Fruit fly (Drosophila melanogaster) whole organism, embryonic: ENCODE data around the gene CG14339.

ENCODE experiments used
- Adf1 ChIP-seq: fragments of 200-800 bp; sonication (Bioruptor generic); IDR thresholded peaks from 2 replicates; pipeline ENCODE4 v1.3.6; 2022; ENCODE audit warnings: missing biosample characterization, missing genetic modification characterization
- C15 ChIP-seq: fragments of 200-800 bp; sonication (Bioruptor generic); IDR thresholded peaks from 3 replicates; pipeline ENCODE4 v1.3.6; 2022; ENCODE audit warnings: missing biosample characterization, missing genetic modification characterization
- CG10274 ChIP-seq: fragments of 200-800 bp; sonication (Bioruptor generic); optimal IDR thresholded peaks from 3 replicates; lab custom pipeline; 2017; ENCODE audit warnings: missing biosample characterization, mild to moderate bottlenecking, missing genetic modification characterization
- CG10543 ChIP-seq: fragments of 200-800 bp; sonication (Bioruptor generic); optimal IDR thresholded peaks from 3 replicates; lab custom pipeline; 2017; ENCODE audit warnings: missing biosample characterization, mild to moderate bottlenecking, missing genetic modification characterization, moderate library complexity
- CG10565 ChIP-seq: fragments of 200-800 bp; sonication (Bioruptor generic); optimal IDR thresholded peaks from 3 replicates; lab custom pipeline; 2016; ENCODE audit warnings: missing biosample characterization, mild to moderate bottlenecking, missing genetic modification characterization
- CG12219 ChIP-seq: fragments of 200-800 bp; sonication (Bioruptor generic); optimal IDR thresholded peaks from 3 replicates; lab custom pipeline; 2018; ENCODE audit warnings: missing biosample characterization, mild to moderate bottlenecking, missing genetic modification characterization
- CG12236 ChIP-seq: fragments of 200-800 bp; sonication (Bioruptor generic); optimal IDR thresholded peaks from 2 replicates; lab custom pipeline; 2016; ENCODE audit warnings: missing biosample characterization, missing genetic modification characterization
- CG13894 ChIP-seq: fragments of 200-800 bp; sonication (Bioruptor generic); optimal IDR thresholded peaks from 3 replicates; lab custom pipeline; 2018; ENCODE audit warnings: missing biosample characterization, mild to moderate bottlenecking, missing genetic modification characterization, moderate library complexity
- CG15073 ChIP-seq: fragments of 200-800 bp; sonication (Bioruptor generic); optimal IDR thresholded peaks from 2 replicates; lab custom pipeline; 2016; ENCODE audit warnings: missing biosample characterization, missing genetic modification characterization
- CG15696 ChIP-seq: fragments of 200-800 bp; sonication (Bioruptor generic); optimal IDR thresholded peaks from 2 replicates; lab custom pipeline; 2019; ENCODE audit warnings: missing biosample characterization, mild to moderate bottlenecking, missing genetic modification characterization, moderate library complexity
- CG31365 ChIP-seq: fragments of 200-800 bp; sonication (Bioruptor generic); optimal IDR thresholded peaks from 2 replicates; lab custom pipeline; 2018; ENCODE audit warnings: missing biosample characterization, mild to moderate bottlenecking, missing genetic modification characterization
- CG4328 ChIP-seq: fragments of 200-800 bp; sonication (Bioruptor generic); optimal IDR thresholded peaks from 3 replicates; lab custom pipeline; 2017; ENCODE audit warnings: missing biosample characterization, missing genetic modification reagents, missing genetic modification characterization
- CG4424 ChIP-seq: fragments of 200-800 bp; sonication (Bioruptor generic); optimal IDR thresholded peaks from 3 replicates; lab custom pipeline; 2016; ENCODE audit warnings: missing biosample characterization, missing genetic modification characterization
- CG4730 ChIP-seq: fragments of 200-800 bp; sonication (Bioruptor generic); IDR thresholded peaks from 2 replicates; pipeline ENCODE4 v1.3.6; 2022; ENCODE audit warnings: missing biosample characterization, missing genetic modification characterization
- CG9609 ChIP-seq: fragments of 200-800 bp; sonication (Bioruptor generic); optimal IDR thresholded peaks from 3 replicates; lab custom pipeline; 2016; ENCODE audit warnings: missing biosample characterization, missing genetic modification characterization
- CHES-1-like ChIP-seq: fragments of 200-800 bp; sonication (Bioruptor generic); optimal IDR thresholded peaks from 2 replicates; lab custom pipeline; 2016; ENCODE audit warnings: missing biosample characterization, missing genetic modification characterization
- HmgZ ChIP-seq: fragments of 200-800 bp; sonication (Bioruptor generic); optimal IDR thresholded peaks from 2 replicates; lab custom pipeline; 2018; ENCODE audit warnings: missing biosample characterization, mild to moderate bottlenecking, missing genetic modification characterization
- Kr ChIP-seq: fragments of 200-800 bp; sonication (Bioruptor generic); optimal IDR thresholded peaks from 2 replicates; lab custom pipeline; 2017; ENCODE audit warnings: missing biosample characterization, mild to moderate bottlenecking, missing genetic modification characterization
- MBD-R2 ChIP-seq: fragments of 200-800 bp; sonication (Bioruptor generic); IDR thresholded peaks from 2 replicates; pipeline ENCODE4 v1.3.6; 2022; ENCODE audit warnings: missing biosample characterization, missing genetic modification characterization
- Max ChIP-seq: fragments of 200-800 bp; sonication (Bioruptor generic); optimal IDR thresholded peaks from 2 replicates; lab custom pipeline; 2016; ENCODE audit warnings: missing biosample characterization, mild to moderate bottlenecking, missing genetic modification characterization
- al ChIP-seq: fragments of 200-800 bp; sonication (Bioruptor generic); IDR thresholded peaks from 2 replicates; pipeline ENCODE4 v1.3.6; 2022; ENCODE audit warnings: missing biosample characterization, missing genetic modification characterization
- cg ChIP-seq: fragments of 200-800 bp; sonication (Bioruptor generic); optimal IDR thresholded peaks from 3 replicates; lab custom pipeline; 2019; ENCODE audit warnings: missing biosample characterization, mild to moderate bottlenecking, missing genetic modification characterization, moderate library complexity
- chif ChIP-seq, 2 experiments: fragments of 200-800 bp; sonication (Bioruptor generic); optimal IDR thresholded peaks; 3 replicates each; lab custom pipeline; 2016; ENCODE audit warnings: missing biosample characterization in 2 of 2, missing genetic modification characterization in 2 of 2
- chinmo ChIP-seq: fragments of 200-800 bp; sonication (Bioruptor generic); IDR thresholded peaks from 4 replicates; pipeline ENCODE4 v1.3.6; 2022; ENCODE audit warnings: missing biosample characterization, missing genetic modification characterization; ENCODE audit not compliant: partially characterized antibody
- chm ChIP-seq: fragments of 200-800 bp; sonication (Bioruptor generic); IDR thresholded peaks from 2 replicates; pipeline ENCODE4 v1.3.6; 2022; ENCODE audit warnings: missing biosample characterization, missing genetic modification characterization
- dan ChIP-seq: fragments of 200-800 bp; sonication (Bioruptor generic); IDR thresholded peaks from 2 replicates; pipeline ENCODE4 v1.3.6; 2022; ENCODE audit warnings: missing biosample characterization, missing genetic modification characterization
- dm ChIP-seq: fragments of 200-800 bp; sonication (Bioruptor generic); optimal IDR thresholded peaks from 3 replicates; lab custom pipeline; 2016; ENCODE audit warnings: missing biosample characterization, missing genetic modification characterization
- dysf ChIP-seq: fragments of 200-800 bp; sonication (Bioruptor generic); IDR thresholded peaks from 3 replicates; pipeline ENCODE4 v1.3.6; 2022; ENCODE audit warnings: missing biosample characterization, missing genetic modification characterization
- fd64A ChIP-seq: fragments of 200-800 bp; sonication (Bioruptor generic); optimal IDR thresholded peaks from 3 replicates; lab custom pipeline; 2018; ENCODE audit warnings: missing biosample characterization, mild to moderate bottlenecking, missing genetic modification characterization
- fru ChIP-seq: fragments of >200 bp; optimal IDR thresholded peaks from 2 replicates; lab custom pipeline; 2017
- grau ChIP-seq: fragments of 200-800 bp; optimal IDR thresholded peaks from 3 replicates; lab custom pipeline; 2019; ENCODE audit warnings: missing biosample characterization, mild to moderate bottlenecking, missing genetic modification characterization, moderate library complexity
- ham ChIP-seq: fragments of 200-800 bp; sonication (Bioruptor generic); IDR thresholded peaks from 2 replicates; pipeline ENCODE4 v1.3.6; 2022; ENCODE audit warnings: missing biosample characterization, missing genetic modification characterization
- hkb ChIP-seq, 2 experiments: fragments of 200-800 bp in 1 of 2; fragments of >200 bp in 1 of 2; sonication (Bioruptor generic) in 1 of 2; IDR thresholded peaks in 1 of 2; optimal IDR thresholded peaks in 1 of 2; 2 replicates each; pipeline versions ENCODE4 v1.3.6 to Lab custom; 2017 to 2022; ENCODE audit warnings: missing biosample characterization in 1 of 2, missing genetic modification characterization in 1 of 2
- hth ChIP-seq: fragments of >200 bp; optimal IDR thresholded peaks from 2 replicates; lab custom pipeline; 2017; ENCODE audit warnings: inconsistent platforms
- ken ChIP-seq: fragments of 200-800 bp; sonication (Bioruptor generic); IDR thresholded peaks from 3 replicates; pipeline ENCODE4 v1.3.6; 2022; ENCODE audit warnings: missing biosample characterization, missing genetic modification characterization
- lbe ChIP-seq: fragments of 200-800 bp; sonication (Bioruptor generic); optimal IDR thresholded peaks from 2 replicates; lab custom pipeline; 2016; ENCODE audit warnings: missing biosample characterization, mild to moderate bottlenecking, missing genetic modification characterization
- maf-S ChIP-seq: fragments of 200-800 bp; sonication (Bioruptor generic); optimal IDR thresholded peaks from 2 replicates; lab custom pipeline; 2016; ENCODE audit warnings: missing biosample characterization, missing genetic modification characterization
- mirr ChIP-seq: fragments of 200-800 bp; sonication (Bioruptor generic); optimal IDR thresholded peaks from 3 replicates; lab custom pipeline; 2018; ENCODE audit warnings: missing biosample characterization, mild to moderate bottlenecking, missing genetic modification characterization
- mld ChIP-seq: fragments of 200-800 bp; sonication (Bioruptor generic); IDR thresholded peaks from 3 replicates; pipeline ENCODE4 v1.3.6; 2022; ENCODE audit warnings: missing biosample characterization, missing genetic modification characterization; ENCODE audit not compliant: partially characterized antibody
- nerfin-2 ChIP-seq: fragments of 200-800 bp; sonication (Bioruptor generic); IDR thresholded peaks from 2 replicates; pipeline ENCODE4 v1.3.6; 2022; ENCODE audit warnings: missing biosample characterization, missing genetic modification characterization; ENCODE audit not compliant: partially characterized antibody
- nom ChIP-seq: fragments of 200-800 bp; sonication (Bioruptor generic); optimal IDR thresholded peaks from 2 replicates; lab custom pipeline; 2017; ENCODE audit warnings: missing biosample characterization, missing genetic modification characterization, mild to moderate bottlenecking, moderate library complexity, missing genetic modification reagents
- pnt ChIP-seq: fragments of 200-800 bp; sonication (Bioruptor generic); optimal IDR thresholded peaks from 3 replicates; lab custom pipeline; 2016; ENCODE audit warnings: missing biosample characterization, missing genetic modification characterization
- prd ChIP-seq, 3 experiments: fragments of >200 bp in 2 of 3; fragments of 200-800 bp in 1 of 3; sonication (Bioruptor generic) in 1 of 3; optimal IDR thresholded peaks in 2 of 3; IDR thresholded peaks in 1 of 3; 2 replicates in 2 of 3; 3 replicates in 1 of 3; pipeline versions ENCODE4 v1.3.6 to Lab custom; 2017 to 2022; ENCODE audit warnings: missing biosample characterization in 1 of 3, missing genetic modification characterization in 1 of 3
- repo ChIP-seq: fragments of 200-800 bp; sonication (Bioruptor generic); optimal IDR thresholded peaks from 2 replicates; lab custom pipeline; 2016; ENCODE audit warnings: missing biosample characterization, missing genetic modification characterization
- schlank ChIP-seq: fragments of 200-800 bp; sonication (Bioruptor generic); optimal IDR thresholded peaks from 2 replicates; lab custom pipeline; 2018; ENCODE audit warnings: missing biosample characterization, mild to moderate bottlenecking, missing genetic modification characterization
- sd ChIP-seq: fragments of 200-800 bp; sonication (Bioruptor generic); optimal IDR thresholded peaks from 3 replicates; lab custom pipeline; 2018; ENCODE audit warnings: missing biosample characterization, mild to moderate bottlenecking, missing genetic modification characterization, moderate library complexity
- tll ChIP-seq, 2 experiments: fragments of 200-800 bp in 1 of 2; fragments of >200 bp in 1 of 2; sonication (Bioruptor generic) in 1 of 2; optimal IDR thresholded peaks; 2 replicates each; lab custom pipeline; 2017 to 2019; ENCODE audit warnings: missing biosample characterization in 2 of 2, missing genetic modification characterization in 2 of 2, mild to moderate bottlenecking in 1 of 2, moderate library complexity in 1 of 2
- trh ChIP-seq: fragments of 200-800 bp; sonication (Bioruptor generic); optimal IDR thresholded peaks from 2 replicates; lab custom pipeline; 2016; ENCODE audit warnings: missing biosample characterization, missing genetic modification characterization
- z ChIP-seq: fragments of 200-800 bp; sonication (Bioruptor generic); IDR thresholded peaks from 3 replicates; pipeline ENCODE4 v1.3.6; 2022; ENCODE audit warnings: missing biosample characterization, missing genetic modification characterization
- zen ChIP-seq: fragments of 200-800 bp; sonication (Bioruptor generic); optimal IDR thresholded peaks from 3 replicates; lab custom pipeline; 2018; ENCODE audit warnings: missing biosample characterization, mild to moderate bottlenecking, missing genetic modification characterization, moderate library complexity
- zfh1 ChIP-seq: fragments of 200-800 bp; sonication (Bioruptor generic); IDR thresholded peaks from 3 replicates; pipeline ENCODE4 v1.3.6; 2022; ENCODE audit warnings: missing biosample characterization, missing genetic modification characterization

CG14339 gene

DNA sequence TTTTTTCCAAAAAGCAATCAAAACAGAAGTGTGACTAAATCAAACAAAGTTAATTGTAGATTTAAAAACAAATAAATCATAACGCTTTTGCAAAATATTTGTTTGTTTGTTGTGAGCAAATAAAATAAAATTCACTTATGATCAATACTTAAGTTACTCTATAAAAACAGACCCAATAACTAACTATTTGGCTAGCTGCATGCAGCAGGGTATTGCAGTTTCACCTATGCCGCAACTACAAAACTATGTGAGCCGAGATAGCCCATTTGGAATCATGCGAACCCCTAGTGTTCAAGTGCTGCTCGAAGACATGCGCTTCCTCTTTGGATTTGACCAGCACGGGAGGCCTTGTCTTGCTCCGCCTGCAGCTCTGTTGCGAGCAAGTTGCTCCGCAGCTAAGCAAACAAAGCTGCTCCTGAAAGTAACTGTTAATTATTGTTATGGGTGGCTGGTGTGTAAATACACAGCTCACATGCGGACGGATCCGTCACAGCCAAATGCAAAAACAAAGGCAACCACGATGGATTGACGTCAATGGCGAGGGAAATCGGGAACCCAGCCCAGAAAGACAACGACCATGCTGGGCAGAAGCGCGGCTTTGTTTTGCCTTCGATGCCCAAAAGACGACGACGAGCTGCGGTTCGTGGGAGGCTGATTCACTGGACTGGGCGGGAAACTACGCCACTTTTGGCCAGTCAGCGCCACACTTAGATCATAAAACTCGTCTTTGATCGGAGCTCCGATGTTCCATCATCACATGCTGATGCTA lies 13.8 kb downstream of the CG14339 start (continued):
- TF ChIP-seq nerfin-2 (no peak), zfh1 (GFP tag; lab: Robert Waterston, UW) (no peak), grau (tag; lab: Kevin White, UChicago) (no peak), CG10274 (GFP tag; lab: Kevin White, UChicago) (peak; percentile 81), zen (no peak), Adf1 (GFP tag; lab: Robert Waterston, UW) (no peak), pnt (no peak), dysf (no peak), Max (GFP tag; lab: Kevin White, UChicago) (no peak), chm (GFP tag; lab: Robert Waterston, UW) (no peak), mirr (GFP tag; lab: Kevin White, UChicago) (no peak), tll (GFP tag; optimal IDR thresholded peaks at IDR 0.05; lab: Kevin White, UChicago) (no peak), CG4730 (GFP tag; lab: Robert Waterston, UW) (no peak), maf-S (GFP tag; lab: Kevin White, UChicago) (no peak), CG9609 (no peak), prd (optimal IDR thresholded peaks at IDR 0.05; lab: Kevin White, UChicago) (no peak), prd (GFP tag; IDR thresholded peaks at IDR 0.05; lab: Robert Waterston, UW) (no peak), z (GFP tag; lab: Robert Waterston, UW) (no peak), dan (no peak), mld (no peak), fru (lab: Kevin White, UChicago) (no peak), CG15696 (tag; lab: Kevin White, UChicago) (no peak), chinmo (GFP tag; lab: Robert Waterston, UW) (peak; percentile 87; the same call in 2 of the 4 replicates), CG31365 (tag; lab: Kevin White, UChicago) (no peak), repo (GFP tag; lab: Kevin White, UChicago) (no peak), Kr (GFP tag; lab: Kevin White, UChicago) (no peak), CG4328 (GFP tag; lab: Kevin White, UChicago) (no peak)

DNA sequence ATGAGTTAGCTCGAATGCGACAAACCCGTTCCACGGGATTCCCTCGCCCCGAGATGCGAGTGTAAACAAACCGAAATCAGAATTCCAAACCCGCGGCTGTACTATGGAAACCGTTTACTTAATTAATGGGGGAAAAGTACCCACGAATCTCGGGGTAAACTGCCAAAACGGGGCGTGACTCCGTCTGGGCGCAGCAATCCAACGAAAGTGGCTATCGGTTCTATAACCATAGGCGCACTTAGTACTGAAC lies 14.3 kb downstream of the CG14339 start:
- TF ChIP-seq nom (GFP tag; lab: Kevin White, UChicago) (no peak), cg (GFP tag; lab: Kevin White, UChicago) (no peak), MBD-R2 (GFP tag; lab: Robert Waterston, UW) (no peak), CG10565 (GFP tag; lab: Kevin White, UChicago) (no peak), CHES-1-like (GFP tag; lab: Kevin White, UChicago) (no peak), CG12219 (GFP tag; lab: Kevin White, UChicago) (no peak), al (GFP tag; lab: Robert Waterston, UW) (no peak), ham (GFP tag; lab: Robert Waterston, UW) (no peak), schlank (tag; lab: Kevin White, UChicago) (no peak), sd (tag; lab: Kevin White, UChicago) (peak; percentile 80), CG10543 (GFP tag; lab: Kevin White, UChicago) (no peak), CG13894 (tag; lab: Kevin White, UChicago) (peak; percentile 37), CG12236 (GFP tag; lab: Kevin White, UChicago) (no peak), C15 (GFP tag; lab: Robert Waterston, UW) (no peak), fd64A (GFP tag; lab: Kevin White, UChicago) (no peak), hth (lab: Kevin White, UChicago) (no peak), CG15073 (GFP tag; lab: Kevin White, UChicago) (no peak), trh (no peak), chif (GFP tag; optimal IDR thresholded peaks at IDR 0.05; lab: Kevin White, UChicago) (no peak), hkb (optimal IDR thresholded peaks at IDR 0.05; lab: Kevin White, UChicago) (no peak), hkb (GFP tag; IDR thresholded peaks at IDR 0.05; lab: Robert Waterston, UW) (no peak), lbe (no peak), CG4424 (GFP tag; lab: Kevin White, UChicago) (no peak), HmgZ (tag; lab: Kevin White, UChicago) (no peak), tll (GFP tag; optimal IDR thresholded peaks at IDR 0.05; lab: Kevin White, UChicago) (no peak), ken (GFP tag; lab: Robert Waterston, UW) (no peak), dm (no peak)
